Worm (Caenorhabditis elegans) whole organism, L1 larva: ENCODE results near the gene Y105C5A.24.

Experiments used
- ama-1 ChIP-seq: fragments of 150-350 bp; optimal IDR thresholded peaks from 2 replicates; lab custom pipeline; 2014
- ces-1 ChIP-seq: fragments of 150-350 bp; optimal IDR thresholded peaks from 2 replicates; lab custom pipeline; 2014; ENCODE audit warnings: missing biosample characterization, missing genetic modification reagents, missing genetic modification characterization
- dpl-1 ChIP-seq, 3 experiments: fragments of 150-350 bp in 2 of 3; sonication (generic microtip) in 1 of 3; optimal IDR thresholded peaks; 2 replicates each; lab custom pipeline; 2014 to 2017; ENCODE audit warnings: missing biosample characterization in 3 of 3, missing genetic modification characterization in 3 of 3, missing genetic modification reagents in 3 of 3
- elt-2 ChIP-seq: sonication (generic microtip); optimal IDR thresholded peaks from 2 replicates; lab custom pipeline; 2016; ENCODE audit warnings: missing genetic modification characterization, mild to moderate bottlenecking, inconsistent platforms, missing compliant biosample characterization, missing genetic modification reagents
- lin-13 ChIP-seq: fragments of 150-350 bp; optimal IDR thresholded peaks from 2 replicates; lab custom pipeline; 2014; ENCODE audit warnings: missing biosample characterization, missing genetic modification reagents, missing genetic modification characterization
- lin-15B ChIP-seq: fragments of 150-350 bp; sonication (generic microtip); optimal IDR thresholded peaks from 3 replicates; lab custom pipeline; 2014; ENCODE audit warnings: missing biosample characterization, missing genetic modification characterization
- nhr-11 ChIP-seq: fragments of 150-350 bp; optimal IDR thresholded peaks from 2 replicates; lab custom pipeline; 2014; ENCODE audit warnings: missing biosample characterization, missing genetic modification characterization
- nhr-19 ChIP-seq: fragments of 200-800 bp; sonication (Bioruptor generic); conservative IDR thresholded peaks from 2 replicates; pipeline ENCODE4 v1.3.6; 2022; ENCODE audit warnings: missing genetic modification characterization, missing compliant biosample characterization
- nhr-237 ChIP-seq: fragments of 150-350 bp; optimal IDR thresholded peaks from 2 replicates; lab custom pipeline; 2014; ENCODE audit warnings: missing biosample characterization, missing genetic modification characterization
- swsn-7 ChIP-seq: sonication (generic microtip); optimal IDR thresholded peaks from 2 replicates; lab custom pipeline; 2016; ENCODE audit warnings: missing genetic modification characterization, missing compliant biosample characterization
- unc-62 ChIP-seq: fragments of 150-350 bp; optimal IDR thresholded peaks from 2 replicates; lab custom pipeline; 2014; ENCODE audit warnings: missing biosample characterization, missing genetic modification reagents, missing genetic modification characterization

ce11 chrIV:15872633-15873032 is 23.0 kb downstream of the Y105C5A.24 start, which contains the start of gene gcy-25:
- TF ChIP-seq nhr-237 (no peak), unc-62 (GFP tag; lab: Kevin White, UChicago) (no peak), ces-1 (GFP tag; lab: Kevin White, UChicago) (no peak), nhr-11 (tag; lab: Kevin White, UChicago) (no peak), elt-2 (tag; lab: Kevin White, UChicago) (no peak), ama-1 (lab: Kevin White, UChicago) (no peak), lin-15B (tag; lab: Kevin White, UChicago) (no peak), nhr-19 (GFP tag; lab: Robert Waterston, UW) (no peak), swsn-7 (no peak), dpl-1 (GFP tag; optimal IDR thresholded peaks at IDR 0.05; lab: Kevin White, UChicago) (no peak), lin-13 (no peak)
